Fruit fly (Drosophila melanogaster) S2 (cell line): ENCODE results near the gene CG32147.

Experiments used
- CG8478 ChIP-seq: fragments of >200 bp; optimal IDR thresholded peaks from 2 replicates; lab custom pipeline; 2018
- CTCF ChIP-seq, 2 experiments: fragments of >200 bp; optimal IDR thresholded peaks; 2 replicates each; lab custom pipeline; 2018

DNA sequence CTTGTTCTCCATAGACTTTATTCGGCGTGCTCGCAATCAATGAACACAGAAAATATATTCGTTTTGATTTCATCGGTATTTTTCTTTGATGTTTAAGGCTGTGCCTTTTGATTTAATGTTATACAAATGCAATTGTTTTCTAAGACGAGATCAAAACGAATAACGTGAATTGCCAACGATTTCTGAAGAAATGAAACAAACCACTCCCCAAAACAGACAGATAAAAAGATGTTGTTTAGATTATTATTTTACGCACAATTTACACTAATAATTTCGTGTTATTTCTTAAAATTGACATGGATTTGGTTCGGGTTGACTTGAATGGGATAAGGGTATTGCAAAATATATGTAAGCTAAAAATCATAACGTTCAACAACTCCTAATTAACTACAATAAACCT lies 12.6 kb downstream of the CG32147 start, which contains the start of gene CG13457:
- no peak for TF ChIP-seq CTCF (optimal IDR thresholded peaks at IDR 0.05; lab: Kevin White, UChicago)
- TF ChIP-seq CG8478 (lab: Kevin White, UChicago): no peak
